Worm (Caenorhabditis elegans): Measurements from ENCODE around the gene cdh-5.

- no peak for TF ChIP-seq klf-2 (GFP tag; conservative IDR thresholded peaks at IDR 0.05)
- TF ChIP-seq T22C8.4 (GFP tag; IDR thresholded peaks at IDR 0.05), result no peak
These were observed 56.6 kb downstream of the cdh-5 start, which contains the start of gene pgm-3 for ce11 chrIV:8725345-8725744.

Measured in whole organism, midembryonic.